Worm (Caenorhabditis elegans) whole organism, young adult: ENCODE measurements around the gene rskd-1.

Experiments
- B0336.3 ChIP-seq: fragments of 200-800 bp; sonication (Bioruptor generic); IDR thresholded peaks from 2 replicates; pipeline ENCODE4 v1.3.6; 2022; ENCODE audit warnings: missing genetic modification characterization, missing compliant biosample characterization
- C17E4.6 ChIP-seq: fragments of 200-800 bp; sonication (Bioruptor generic); IDR thresholded peaks from 2 replicates; pipeline ENCODE4 v1.3.6; 2022; ENCODE audit warnings: missing genetic modification reagents, missing genetic modification characterization, missing compliant biosample characterization
- D2030.7 ChIP-seq: fragments of 200-800 bp; sonication (Bioruptor generic); IDR thresholded peaks from 2 replicates; pipeline ENCODE4 v1.3.6; 2022; ENCODE audit warnings: missing genetic modification reagents, missing genetic modification characterization, missing compliant biosample characterization
- F10E7.11 ChIP-seq: sonication (generic microtip); optimal IDR thresholded peaks from 2 replicates; lab custom pipeline; 2017; ENCODE audit warnings: mild to moderate bottlenecking, missing genetic modification characterization, moderate library complexity, missing compliant biosample characterization
- K11D2.4 ChIP-seq: fragments of 200-800 bp; sonication (Bioruptor generic); IDR thresholded peaks from 2 replicates; pipeline ENCODE4 v1.3.6; 2022; ENCODE audit warnings: missing genetic modification reagents, missing genetic modification characterization, missing compliant biosample characterization
- T07F8.4 ChIP-seq: sonication (generic microtip); optimal IDR thresholded peaks from 2 replicates; lab custom pipeline; 2016; ENCODE audit warnings: mild to moderate bottlenecking, missing genetic modification characterization, moderate library complexity, missing compliant biosample characterization
- Y53F4B.3 ChIP-seq: fragments of 200-800 bp; sonication (Bioruptor generic); IDR thresholded peaks from 2 replicates; pipeline ENCODE4 v1.3.6; 2022; ENCODE audit warnings: missing genetic modification reagents, missing genetic modification characterization, missing compliant biosample characterization
- Y79H2A.3 ChIP-seq: fragments of 200-800 bp; sonication (Bioruptor generic); conservative IDR thresholded peaks from 2 replicates; pipeline ENCODE4 v1.3.6; 2022; ENCODE audit warnings: missing genetic modification reagents, missing genetic modification characterization, missing compliant biosample characterization
- akir-1 ChIP-seq: fragments of 200-800 bp; sonication (Bioruptor generic); optimal IDR thresholded peaks from 2 replicates; lab custom pipeline; 2018; ENCODE audit warnings: mild to moderate bottlenecking, missing genetic modification characterization, moderate library complexity, missing compliant biosample characterization
- aptf-2 ChIP-seq: fragments of 200-800 bp; sonication (Bioruptor generic); conservative IDR thresholded peaks from 2 replicates; pipeline ENCODE4 v1.3.6; 2022; ENCODE audit warnings: missing genetic modification reagents, missing genetic modification characterization, missing compliant biosample characterization
- atf-7 ChIP-seq: sonication (generic microtip); optimal IDR thresholded peaks from 2 replicates; lab custom pipeline; 2017; ENCODE audit warnings: mild to moderate bottlenecking, missing genetic modification characterization, missing compliant biosample characterization
- attf-3 ChIP-seq: fragments of 200-800 bp; sonication (Bioruptor generic); conservative IDR thresholded peaks from 2 replicates; pipeline ENCODE4 v1.3.6; 2022; ENCODE audit warnings: missing genetic modification reagents, missing genetic modification characterization, missing compliant biosample characterization
- bed-2 ChIP-seq: fragments of 200-800 bp; sonication (Bioruptor generic); IDR thresholded peaks from 2 replicates; pipeline ENCODE4 v1.3.6; 2022; ENCODE audit warnings: missing genetic modification reagents, missing genetic modification characterization, missing compliant biosample characterization
- ccch-3 ChIP-seq: fragments of 200-800 bp; sonication (Bioruptor generic); optimal IDR thresholded peaks from 2 replicates; lab custom pipeline; 2018; ENCODE audit warnings: mild to moderate bottlenecking, missing genetic modification characterization, missing compliant biosample characterization
- ceh-40 ChIP-seq: fragments of 200-800 bp; sonication (Bioruptor generic); IDR thresholded peaks from 2 replicates; pipeline ENCODE4 v1.3.6; 2022; ENCODE audit warnings: missing genetic modification characterization, missing compliant biosample characterization
- ceh-79 ChIP-seq: sonication (generic microtip); optimal IDR thresholded peaks from 2 replicates; lab custom pipeline; 2017; ENCODE audit warnings: mild to moderate bottlenecking, missing genetic modification characterization, missing compliant biosample characterization
- dox-1 ChIP-seq: fragments of 200-800 bp; sonication (Bioruptor generic); IDR thresholded peaks from 2 replicates; pipeline ENCODE4 v1.3.6; 2022; ENCODE audit warnings: missing genetic modification reagents, missing genetic modification characterization, missing compliant biosample characterization
- efl-1 ChIP-seq: fragments of 150-350 bp; optimal IDR thresholded peaks from 2 replicates; lab custom pipeline; 2014; ENCODE audit warnings: missing biosample characterization, missing genetic modification reagents, missing genetic modification characterization
- egl-44 ChIP-seq: fragments of 200-800 bp; sonication (Bioruptor generic); IDR thresholded peaks from 2 replicates; pipeline ENCODE4 v1.3.6; 2022; ENCODE audit warnings: missing genetic modification reagents, missing genetic modification characterization, missing compliant biosample characterization
- ekl-4 ChIP-seq: fragments of 200-800 bp; sonication (Bioruptor generic); IDR thresholded peaks from 2 replicates; pipeline ENCODE4 v1.3.6; 2022; ENCODE audit warnings: missing genetic modification reagents, missing genetic modification characterization, missing compliant biosample characterization
- ets-4 ChIP-seq: fragments of 200-800 bp; sonication (Bioruptor generic); optimal IDR thresholded peaks from 2 replicates; lab custom pipeline; 2018; ENCODE audit warnings: mild to moderate bottlenecking, missing genetic modification characterization, missing compliant biosample characterization
- fkh-3 ChIP-seq: sonication (generic microtip); optimal IDR thresholded peaks from 2 replicates; lab custom pipeline; 2016; ENCODE audit warnings: mild to moderate bottlenecking, missing genetic modification characterization, missing compliant biosample characterization
- hlh-12 ChIP-seq: sonication (generic microtip); optimal IDR thresholded peaks from 2 replicates; lab custom pipeline; 2016; ENCODE audit warnings: missing genetic modification characterization, missing compliant biosample characterization
- hlh-26 ChIP-seq: fragments of 200-800 bp; sonication (Bioruptor generic); conservative IDR thresholded peaks from 2 replicates; pipeline ENCODE4 v1.3.6; 2022; ENCODE audit warnings: missing genetic modification reagents, missing genetic modification characterization, missing compliant biosample characterization
- hmg-1.2 ChIP-seq: fragments of 200-800 bp; sonication (Bioruptor generic); IDR thresholded peaks from 2 replicates; pipeline ENCODE4 v1.3.6; 2022; ENCODE audit warnings: missing genetic modification reagents, missing genetic modification characterization, missing compliant biosample characterization
- hsf-1 ChIP-seq: fragments of 200-800 bp; sonication (Bioruptor generic); IDR thresholded peaks from 2 replicates; pipeline ENCODE4 v1.3.6; 2022; ENCODE audit warnings: missing genetic modification reagents, missing genetic modification characterization, missing compliant biosample characterization
- let-526 ChIP-seq: fragments of 200-800 bp; sonication (Bioruptor generic); IDR thresholded peaks from 2 replicates; pipeline ENCODE4 v1.3.6; 2022; ENCODE audit warnings: missing genetic modification reagents, missing genetic modification characterization, missing compliant biosample characterization
- let-607 ChIP-seq, 2 experiments: fragments of 200-800 bp in 1 of 2; sonication (Bioruptor generic) in 1 of 2; sonication (generic microtip) in 1 of 2; optimal IDR thresholded peaks; 2 replicates each; lab custom pipeline; 2016 to 2018; ENCODE audit warnings: mild to moderate bottlenecking in 2 of 2, missing compliant biosample characterization in 2 of 2, missing genetic modification characterization in 2 of 2, moderate library complexity in 2 of 2, missing genotype in 1 of 2
- lin-35 ChIP-seq, 3 experiments: fragments of 150-350 bp in 2 of 3; sonication (generic microtip) in 1 of 3; optimal IDR thresholded peaks; 2 replicates each; lab custom pipeline; 2014 to 2018; ENCODE audit warnings: missing biosample characterization in 3 of 3, missing genetic modification characterization in 3 of 3, missing genetic modification reagents in 3 of 3
- lir-1 ChIP-seq: fragments of 200-800 bp; sonication (Bioruptor generic); conservative IDR thresholded peaks from 2 replicates; pipeline ENCODE4 v1.3.6; 2022; ENCODE audit warnings: missing genetic modification reagents, missing genetic modification characterization, missing compliant biosample characterization
- lsl-1 ChIP-seq: fragments of 200-800 bp; sonication (Bioruptor generic); optimal IDR thresholded peaks from 2 replicates; lab custom pipeline; 2018; ENCODE audit warnings: mild to moderate bottlenecking, missing genetic modification characterization, moderate library complexity, missing compliant biosample characterization
- madf-3 ChIP-seq: fragments of 200-800 bp; sonication (Bioruptor generic); IDR thresholded peaks from 2 replicates; pipeline ENCODE4 v1.3.6; 2022; ENCODE audit warnings: missing genetic modification reagents, missing genetic modification characterization, missing compliant biosample characterization
- mcd-1 ChIP-seq: fragments of 200-800 bp; sonication (Bioruptor generic); IDR thresholded peaks from 2 replicates; pipeline ENCODE4 v1.3.6; 2022; ENCODE audit warnings: missing genetic modification reagents, missing genetic modification characterization, missing compliant biosample characterization
- nhr-120 ChIP-seq: fragments of 200-800 bp; sonication (Bioruptor generic); IDR thresholded peaks from 2 replicates; pipeline ENCODE4 v1.3.6; 2022; ENCODE audit warnings: missing genetic modification characterization, missing compliant biosample characterization
- nhr-90 ChIP-seq: sonication (generic microtip); optimal IDR thresholded peaks from 2 replicates; lab custom pipeline; 2016; ENCODE audit warnings: missing genotype, mild to moderate bottlenecking, missing genetic modification characterization, missing compliant biosample characterization
- pbrm-1 ChIP-seq: fragments of 200-800 bp; sonication (Bioruptor generic); IDR thresholded peaks from 2 replicates; pipeline ENCODE4 v1.3.6; 2022; ENCODE audit warnings: missing genetic modification reagents, missing genetic modification characterization, missing compliant biosample characterization
- rec-8 ChIP-seq, 2 experiments: sonication (generic microtip); optimal IDR thresholded peaks; 2 replicates each; lab custom pipeline; 2016; ENCODE audit warnings: mild to moderate bottlenecking in 2 of 2, missing genetic modification characterization in 2 of 2, missing genetic modification reagents in 2 of 2, missing genotype in 2 of 2, missing biosample characterization in 1 of 2, missing compliant biosample characterization in 1 of 2, moderate library complexity in 1 of 2
- snpc-1.1 ChIP-seq: sonication (generic microtip); optimal IDR thresholded peaks from 2 replicates; lab custom pipeline; 2017; ENCODE audit warnings: missing genetic modification characterization, mild to moderate bottlenecking, missing compliant biosample characterization, antibody characterized with exemption, moderate library complexity, missing genotype, missing genetic modification reagents; ENCODE audit not compliant: insufficient read depth
- snpc-3.4 ChIP-seq: sonication (generic microtip); optimal IDR thresholded peaks from 2 replicates; lab custom pipeline; 2017; ENCODE audit warnings: missing genetic modification characterization, mild to moderate bottlenecking, missing compliant biosample characterization, antibody characterized with exemption, moderate library complexity, missing genotype, missing genetic modification reagents
- somi-1 ChIP-seq: fragments of 200-800 bp; sonication (Bioruptor generic); optimal IDR thresholded peaks from 2 replicates; lab custom pipeline; 2018; ENCODE audit warnings: mild to moderate bottlenecking, missing genetic modification characterization, missing compliant biosample characterization
- sptf-2 ChIP-seq: fragments of 200-800 bp; sonication (Bioruptor generic); optimal IDR thresholded peaks from 2 replicates; lab custom pipeline; 2018; ENCODE audit warnings: mild to moderate bottlenecking, missing genetic modification characterization, missing compliant biosample characterization
- tbx-9 ChIP-seq: sonication (generic microtip); optimal IDR thresholded peaks from 2 replicates; lab custom pipeline; 2016; ENCODE audit warnings: borderline replicate concordance, missing genetic modification characterization, inconsistent platforms, missing compliant biosample characterization
- unc-130 ChIP-seq: sonication (generic microtip); optimal IDR thresholded peaks from 2 replicates; lab custom pipeline; 2016; ENCODE audit warnings: missing genetic modification reagents, missing genetic modification characterization, missing compliant biosample characterization
- unc-62 ChIP-seq: fragments of 150-350 bp; optimal IDR thresholded peaks from 2 replicates; lab custom pipeline; 2014; ENCODE audit warnings: missing biosample characterization, missing genetic modification reagents, missing genetic modification characterization
- zfh-2 ChIP-seq: fragments of 200-800 bp; sonication (Bioruptor generic); conservative IDR thresholded peaks from 2 replicates; pipeline ENCODE4 v1.3.6; 2022; ENCODE audit warnings: missing genetic modification reagents, missing genetic modification characterization, missing compliant biosample characterization
- zim-3 ChIP-seq: sonication (generic microtip); optimal IDR thresholded peaks from 2 replicates; lab custom pipeline; 2017; ENCODE audit warnings: mild to moderate bottlenecking, missing genetic modification characterization, moderate library complexity, missing compliant biosample characterization
- ztf-18 ChIP-seq: sonication (generic microtip); optimal IDR thresholded peaks from 2 replicates; lab custom pipeline; 2016; ENCODE audit warnings: missing genotype, mild to moderate bottlenecking, missing genetic modification characterization, missing compliant biosample characterization
- ztf-26 ChIP-seq: sonication (generic microtip); optimal IDR thresholded peaks from 2 replicates; lab custom pipeline; 2017; ENCODE audit warnings: missing genetic modification characterization, missing compliant biosample characterization

Gene rskd-1

ce11 chrV:12291587-12291986 lies 3.2 kb upstream of the rskd-1 start, which contains the start of the genes srpa-68 and srh-16 (continued):
- TF ChIP-seq zim-3 (tag; lab: Kevin White, UChicago), result no peak
- TF ChIP-seq madf-3 (GFP tag; lab: Robert Waterston, UW), result peak; percentile 71
- TF ChIP-seq akir-1 (GFP tag; lab: Kevin White, UChicago), result no peak
- TF ChIP-seq efl-1 (GFP tag; lab: Kevin White, UChicago), result peak; percentile 87
- peak; percentile 52 for TF ChIP-seq snpc-1.1 (tag; lab: Kevin White, UChicago)
- peak; percentile 52; the same call in 1 of the 2 replicates for TF ChIP-seq D2030.7 (GFP tag; lab: Robert Waterston, UW)
- no peak for TF ChIP-seq hlh-26
- no peak for TF ChIP-seq ceh-40 (GFP tag; lab: Robert Waterston, UW)
- TF ChIP-seq K11D2.4 (GFP tag; lab: Robert Waterston, UW), result peak; percentile 74; the same call in 1 of the 2 replicates
- TF ChIP-seq C17E4.6, result peak; percentile 74; the same call in 1 of the 2 replicates
- no peak for TF ChIP-seq sptf-2
- no peak for TF ChIP-seq ets-4 (GFP tag; lab: Kevin White, UChicago)
- no peak for TF ChIP-seq unc-62 (GFP tag; lab: Kevin White, UChicago)
- TF ChIP-seq aptf-2 (GFP tag; lab: Robert Waterston, UW), result no peak
- no peak for TF ChIP-seq bed-2 (GFP tag; lab: Robert Waterston, UW)
- TF ChIP-seq ztf-18 (tag; lab: Kevin White, UChicago), result peak; percentile 99
- peak; percentile 68 for TF ChIP-seq lsl-1 (GFP tag; lab: Kevin White, UChicago)
- TF ChIP-seq dox-1 (GFP tag; lab: Robert Waterston, UW), result peak; percentile 90
- TF ChIP-seq egl-44 (GFP tag; lab: Robert Waterston, UW), result no peak
- peak; percentile 70 for TF ChIP-seq snpc-3.4 (tag; lab: Kevin White, UChicago)
- TF ChIP-seq fkh-3, result no peak
- TF ChIP-seq lin-35 (GFP tag; optimal IDR thresholded peaks at IDR 0.05; lab: Kevin White, UChicago), result peak; percentile 74 to 97 (median 91)
- TF ChIP-seq B0336.3 (GFP tag; lab: Robert Waterston, UW), result peak; percentile 78
- no peak for TF ChIP-seq F10E7.11 (tag; lab: Kevin White, UChicago)
- peak; percentile 36 for TF ChIP-seq atf-7 (tag; lab: Kevin White, UChicago)
- no peak for TF ChIP-seq nhr-120
- peak; percentile 65 for TF ChIP-seq hmg-1.2 (GFP tag; lab: Robert Waterston, UW)
- TF ChIP-seq ekl-4 (GFP tag; lab: Robert Waterston, UW), result peak; percentile 84
- TF ChIP-seq unc-130 (GFP tag; lab: Kevin White, UChicago), result peak; percentile 23
- TF ChIP-seq lir-1 (GFP tag; lab: Robert Waterston, UW), result 0 out of 2 replicates have a peak, but pooled peaks have one; percentile 41
- 0 out of 2 replicates have a peak, but pooled peaks have one; percentile 25 for TF ChIP-seq Y53F4B.3 (GFP tag; lab: Robert Waterston, UW)
- TF ChIP-seq ceh-79 (tag; lab: Kevin White, UChicago), result no peak
- TF ChIP-seq nhr-90 (tag; lab: Kevin White, UChicago), result peak; percentile 12
- peak; percentile 59 for TF ChIP-seq ztf-26 (tag; lab: Kevin White, UChicago)
- no peak for TF ChIP-seq hsf-1
- TF ChIP-seq zfh-2, result peak; percentile 42; the same call in 1 of the 2 replicates
- TF ChIP-seq hlh-12 (tag; lab: Kevin White, UChicago), result no peak
- no peak for TF ChIP-seq Y79H2A.3 (GFP tag; lab: Robert Waterston, UW)
- TF ChIP-seq ccch-3 (GFP tag; lab: Kevin White, UChicago), result no peak
- no peak for TF ChIP-seq T07F8.4 (tag; lab: Kevin White, UChicago)
- TF ChIP-seq attf-3 (GFP tag; lab: Robert Waterston, UW), result peak; percentile 80
- TF ChIP-seq tbx-9 (tag; lab: Kevin White, UChicago), result no peak
- no peak for TF ChIP-seq let-526 (GFP tag; lab: Robert Waterston, UW)
- no peak for TF ChIP-seq somi-1 (GFP tag; lab: Kevin White, UChicago)
- peak; percentile 88 for TF ChIP-seq pbrm-1 (GFP tag; lab: Robert Waterston, UW)
- peak; percentile 91 for TF ChIP-seq mcd-1 (GFP tag; lab: Robert Waterston, UW)
- peak in 1 of 2 experiments; percentile 30 for TF ChIP-seq rec-8 (tag; optimal IDR thresholded peaks at IDR 0.05; lab: Kevin White, UChicago)
- TF ChIP-seq let-607 (tag; optimal IDR thresholded peaks at IDR 0.05; lab: Kevin White, UChicago), result peak; percentile 82 to 94
